Worm (Caenorhabditis elegans): ENCODE data around the gene F25H9.7.

DNA sequence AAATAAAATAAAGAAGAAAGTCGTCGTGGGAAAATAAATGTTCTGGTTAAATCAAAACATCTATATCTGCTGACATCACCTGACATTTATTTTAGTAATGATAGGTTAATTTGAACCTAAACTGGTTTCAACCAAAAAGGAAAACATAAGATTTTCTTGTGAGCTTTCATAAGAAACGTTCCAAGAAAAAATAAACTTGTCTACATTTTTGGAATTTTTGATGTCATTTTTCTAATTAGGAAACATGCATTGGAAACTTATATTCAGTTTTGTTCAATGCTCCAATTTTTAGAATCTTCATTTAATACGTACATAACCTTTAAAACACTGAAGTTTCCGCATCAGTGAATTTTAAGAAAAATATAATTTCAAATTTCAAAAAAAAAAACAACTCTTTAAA, 17.6 kb downstream of the F25H9.7 start:
- TF ChIP-seq egl-27 (tag; optimal IDR thresholded peaks at IDR 0.05), result no peak
- TF ChIP-seq rbr-2 (tag; optimal IDR thresholded peaks at IDR 0.05), result no peak
- no peak for TF ChIP-seq spr-3 (GFP tag; optimal IDR thresholded peaks at IDR 0.05)
- no peak for TF ChIP-seq lin-13 (GFP tag; optimal IDR thresholded peaks at IDR 0.05)
- TF ChIP-seq pha-4 (GFP tag; IDR thresholded peaks at IDR 0.05), result no peak
- TF ChIP-seq pha-4 (tag; optimal IDR thresholded peaks at IDR 0.05), result no peak
- no peak for TF ChIP-seq aha-1 (tag)
- TF ChIP-seq nhr-28 (tag; optimal IDR thresholded peaks at IDR 0.05), result no peak
- TF ChIP-seq snpc-4 (tag; optimal IDR thresholded peaks at IDR 0.05), result no peak
- no peak for TF ChIP-seq nhr-237 (tag; optimal IDR thresholded peaks at IDR 0.05)
- TF ChIP-seq saeg-2 (GFP tag; IDR thresholded peaks at IDR 0.05), result no peak
- no peak for TF ChIP-seq F26F4.8 (GFP tag; conservative IDR thresholded peaks at IDR 0.05)
- TF ChIP-seq nhr-11 (tag; optimal IDR thresholded peaks at IDR 0.05), result no peak
- TF ChIP-seq aly-2 (tag; optimal IDR thresholded peaks at IDR 0.05), result no peak
- TF ChIP-seq pqm-1 (tag; optimal IDR thresholded peaks at IDR 0.05), result no peak

Data from whole organism, L4 larva.